Fruit fly (Drosophila melanogaster): ENCODE measurements around the gene Srp72.
A peak's percentile ranks its signal among the peaks of the same experiment; 100 is the strongest.

The Srp72 gene

DNA sequence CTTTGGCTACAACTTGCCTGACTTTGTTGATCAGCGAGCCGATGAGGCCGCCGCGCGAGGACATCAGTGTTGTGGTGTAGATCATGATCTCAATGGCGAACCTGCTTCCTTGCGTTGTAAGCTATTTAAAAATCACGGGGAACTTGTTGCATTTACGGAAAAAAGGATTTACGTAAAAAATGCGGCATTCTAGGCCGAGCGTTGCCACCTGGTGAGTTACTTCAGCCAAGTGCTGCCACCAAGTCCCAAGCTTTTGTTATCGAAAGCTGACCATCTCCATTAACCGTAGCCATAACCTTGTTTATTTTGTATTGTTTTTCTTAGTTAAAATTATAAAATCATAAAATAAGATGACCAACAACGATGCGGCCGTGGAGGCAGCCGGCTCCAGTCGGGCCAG lies 11.7 kb upstream of the Srp72 start, which contains the start of the genes TFAM and CG5412:
Gene TFAM, minus strand, starts transcription at position 222 of the 400 bp plus-strand sequence.
Gene CG5412, plus strand, starts transcription at position 265 of the 400 bp plus-strand sequence.
- TF ChIP-seq cic (GFP tag; optimal IDR thresholded peaks at IDR 0.05) (no peak), CG7045 (GFP tag; optimal IDR thresholded peaks at IDR 0.05) (no peak), CG11617 (GFP tag; optimal IDR thresholded peaks at IDR 0.05) (no peak), kay (GFP tag; ENCODE audit: borderline replicate concordance) (no peak), CG5204 (GFP tag; optimal IDR thresholded peaks at IDR 0.05) (no peak), pad (GFP tag; optimal IDR thresholded peaks at IDR 0.05) (no peak), Mnt (GFP tag; optimal IDR thresholded peaks at IDR 0.05) (peak; percentile 40), Hr96 (GFP tag; optimal IDR thresholded peaks at IDR 0.05) (no peak), CG1620 (GFP tag; optimal IDR thresholded peaks at IDR 0.05) (peak; percentile 15), ovo (GFP tag; optimal IDR thresholded peaks at IDR 0.05) (no peak), CG14711 (tag; optimal IDR thresholded peaks at IDR 0.05) (no peak), Crg-1 (GFP tag; optimal IDR thresholded peaks at IDR 0.05) (no peak), CG7101 (tag; optimal IDR thresholded peaks at IDR 0.05) (no peak), bab1 (GFP tag; optimal IDR thresholded peaks at IDR 0.05) (no peak), cnc (optimal IDR thresholded peaks at IDR 0.05) (no peak), tj (GFP tag; optimal IDR thresholded peaks at IDR 0.05) (no peak)

- TF ChIP-seq ovo (GFP tag; optimal IDR thresholded peaks at IDR 0.05), result peak; percentile 71
- TF ChIP-seq cnc (optimal IDR thresholded peaks at IDR 0.05), result no peak
- TF ChIP-seq bab1 (GFP tag; optimal IDR thresholded peaks at IDR 0.05), result peak; percentile 94
- peak; percentile 71 for TF ChIP-seq Clk (GFP tag; optimal IDR thresholded peaks at IDR 0.05)
- TF ChIP-seq CG14711 (tag; optimal IDR thresholded peaks at IDR 0.05), result peak; percentile 81
- peak; percentile 79 for TF ChIP-seq CG33017 (tag; optimal IDR thresholded peaks at IDR 0.05)
- TF ChIP-seq pad (GFP tag; optimal IDR thresholded peaks at IDR 0.05), result peak; percentile 71
- peak; percentile 91 for TF ChIP-seq CG11617 (GFP tag; optimal IDR thresholded peaks at IDR 0.05)
- TF ChIP-seq cic (GFP tag; optimal IDR thresholded peaks at IDR 0.05), result peak; percentile 70
- no peak for TF ChIP-seq CG5204 (GFP tag; optimal IDR thresholded peaks at IDR 0.05)
- peak; percentile 85 for TF ChIP-seq Mnt (GFP tag; optimal IDR thresholded peaks at IDR 0.05)
- no peak for TF ChIP-seq kay (GFP tag; ENCODE audit: borderline replicate concordance)
- no peak for TF ChIP-seq Hr96 (GFP tag; optimal IDR thresholded peaks at IDR 0.05)
- TF ChIP-seq CG1620 (GFP tag; optimal IDR thresholded peaks at IDR 0.05), result peak; percentile 91
- TF ChIP-seq Crg-1 (GFP tag; optimal IDR thresholded peaks at IDR 0.05), result peak; percentile 79
- TF ChIP-seq CG7045 (GFP tag; optimal IDR thresholded peaks at IDR 0.05), result peak; percentile 70
- peak; percentile 78 for TF ChIP-seq CG12768 (GFP tag; optimal IDR thresholded peaks at IDR 0.05)
- TF ChIP-seq tj (GFP tag; optimal IDR thresholded peaks at IDR 0.05), result peak; percentile 67
- peak; percentile 90 for TF ChIP-seq CG7101 (tag; optimal IDR thresholded peaks at IDR 0.05)
- TF ChIP-seq toe (GFP tag; optimal IDR thresholded peaks at IDR 0.05), result no peak
Measured at dm6 chr3R:20579816-20580215, 8.7 kb upstream of the Srp72 start, which contains the start of the genes EloB and Srp14. Gene EloB (minus strand): TSS chr3R:20579850. Gene Srp14 (plus strand): TSS chr3R:20580115.

DNA sequence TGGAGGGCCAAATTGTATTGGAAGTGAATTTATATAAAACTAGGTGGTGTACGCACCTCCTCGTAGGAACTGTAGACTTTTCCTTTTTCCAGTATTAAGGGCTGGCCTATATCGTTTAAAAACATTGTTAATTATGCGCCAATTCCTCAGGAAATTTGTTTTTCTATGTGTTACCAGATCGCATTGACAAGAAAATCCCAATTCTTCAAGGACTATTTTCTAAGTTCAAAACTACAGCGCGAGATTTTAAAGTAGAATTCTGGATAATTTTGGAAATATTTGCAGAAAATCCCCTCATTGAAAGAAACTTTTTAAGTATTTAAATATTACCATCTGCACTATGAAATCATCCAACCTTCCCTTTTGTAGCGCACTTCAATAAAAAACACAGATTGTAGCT lies 7.1 kb upstream of the Srp72 start, which contains the start of gene CG34008:
Gene CG34008, minus strand, starts transcription at position 147 of the 400 bp plus-strand sequence.
- no peak for TF ChIP-seq CG11617 (GFP tag; optimal IDR thresholded peaks at IDR 0.05)
- no peak for TF ChIP-seq Crg-1 (GFP tag; optimal IDR thresholded peaks at IDR 0.05)
- no peak for TF ChIP-seq bab1 (GFP tag; optimal IDR thresholded peaks at IDR 0.05)
- no peak for TF ChIP-seq pad (GFP tag; optimal IDR thresholded peaks at IDR 0.05)
- TF ChIP-seq CG5204 (GFP tag; optimal IDR thresholded peaks at IDR 0.05), result no peak
- TF ChIP-seq Clk (GFP tag; optimal IDR thresholded peaks at IDR 0.05), result no peak
- no peak for TF ChIP-seq kay (GFP tag; ENCODE audit: borderline replicate concordance)
- no peak for TF ChIP-seq CG33017 (tag; optimal IDR thresholded peaks at IDR 0.05)
- no peak for TF ChIP-seq ovo (GFP tag; optimal IDR thresholded peaks at IDR 0.05)
- no peak for TF ChIP-seq Hr96 (GFP tag; optimal IDR thresholded peaks at IDR 0.05)
- no peak for TF ChIP-seq toe (GFP tag; optimal IDR thresholded peaks at IDR 0.05)
- TF ChIP-seq cic (GFP tag; optimal IDR thresholded peaks at IDR 0.05), result no peak
- no peak for TF ChIP-seq CG1620 (GFP tag; optimal IDR thresholded peaks at IDR 0.05)
- no peak for TF ChIP-seq Mnt (GFP tag; optimal IDR thresholded peaks at IDR 0.05)
- no peak for TF ChIP-seq CG12768 (GFP tag; optimal IDR thresholded peaks at IDR 0.05)
- no peak for TF ChIP-seq CG14711 (tag; optimal IDR thresholded peaks at IDR 0.05)
- TF ChIP-seq cnc (optimal IDR thresholded peaks at IDR 0.05), result no peak
- TF ChIP-seq CG7045 (GFP tag; optimal IDR thresholded peaks at IDR 0.05), result no peak

DNA sequence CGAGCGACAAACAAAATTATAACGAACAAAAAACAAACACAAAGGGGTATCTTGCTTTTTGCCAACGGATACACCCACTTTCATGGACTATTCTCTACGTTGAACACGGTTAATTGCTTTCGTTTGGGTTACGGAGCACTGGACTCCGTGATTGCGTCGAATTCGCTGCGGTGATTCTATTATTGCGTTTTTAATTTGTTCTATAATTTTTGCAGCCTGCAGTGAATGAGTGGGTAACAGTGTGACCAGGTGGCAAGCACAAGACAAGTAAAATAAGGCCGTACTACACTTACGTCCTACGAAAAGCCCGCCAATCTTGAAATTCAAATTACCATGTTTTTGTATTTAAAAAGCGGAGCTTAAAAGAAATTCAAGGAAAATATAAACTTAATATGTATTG lies 2.9 kb upstream of the Srp72 start, which contains the start of gene CG16953:
Gene CG16953, minus strand, starts transcription at position 268 of the 400 bp plus-strand sequence.
- TF ChIP-seq toe (GFP tag; optimal IDR thresholded peaks at IDR 0.05) (no peak), CG33017 (tag; optimal IDR thresholded peaks at IDR 0.05) (peak; percentile 20), CG14711 (tag; optimal IDR thresholded peaks at IDR 0.05) (peak; percentile 15), Clk (GFP tag; optimal IDR thresholded peaks at IDR 0.05) (no peak), Hr96 (GFP tag; optimal IDR thresholded peaks at IDR 0.05) (no peak), CG1620 (GFP tag; optimal IDR thresholded peaks at IDR 0.05) (no peak), kay (GFP tag; ENCODE audit: borderline replicate concordance) (no peak), cic (GFP tag; optimal IDR thresholded peaks at IDR 0.05) (peak; percentile 59), CG12768 (GFP tag; optimal IDR thresholded peaks at IDR 0.05) (no peak), CG7045 (GFP tag; optimal IDR thresholded peaks at IDR 0.05) (no peak), CG5204 (GFP tag; optimal IDR thresholded peaks at IDR 0.05) (no peak), Crg-1 (GFP tag; optimal IDR thresholded peaks at IDR 0.05) (no peak), tj (GFP tag; optimal IDR thresholded peaks at IDR 0.05) (no peak), cnc (optimal IDR thresholded peaks at IDR 0.05) (no peak), ovo (GFP tag; optimal IDR thresholded peaks at IDR 0.05) (no peak), Mnt (GFP tag; optimal IDR thresholded peaks at IDR 0.05) (peak; percentile 19), CG11617 (GFP tag; optimal IDR thresholded peaks at IDR 0.05) (no peak), CG7101 (tag; optimal IDR thresholded peaks at IDR 0.05) (no peak), pad (GFP tag; optimal IDR thresholded peaks at IDR 0.05) (no peak), bab1 (GFP tag; optimal IDR thresholded peaks at IDR 0.05) (peak; percentile 67)

dm6 chr3R:20586409-20586808 lies 2.1 kb upstream of the Srp72 start:
- no peak for TF ChIP-seq CG11617 (GFP tag; optimal IDR thresholded peaks at IDR 0.05)
- TF ChIP-seq CG14711 (tag; optimal IDR thresholded peaks at IDR 0.05), result no peak
- TF ChIP-seq CG33017 (tag; optimal IDR thresholded peaks at IDR 0.05), result no peak
- TF ChIP-seq CG7045 (GFP tag; optimal IDR thresholded peaks at IDR 0.05), result no peak
- no peak for TF ChIP-seq CG12768 (GFP tag; optimal IDR thresholded peaks at IDR 0.05)
- TF ChIP-seq cic (GFP tag; optimal IDR thresholded peaks at IDR 0.05), result no peak
- TF ChIP-seq Hr96 (GFP tag; optimal IDR thresholded peaks at IDR 0.05), result no peak
- no peak for TF ChIP-seq Mnt (GFP tag; optimal IDR thresholded peaks at IDR 0.05)
- no peak for TF ChIP-seq tj (GFP tag; optimal IDR thresholded peaks at IDR 0.05)
- TF ChIP-seq ovo (GFP tag; optimal IDR thresholded peaks at IDR 0.05), result no peak
- no peak for TF ChIP-seq cnc (optimal IDR thresholded peaks at IDR 0.05)
- no peak for TF ChIP-seq bab1 (GFP tag; optimal IDR thresholded peaks at IDR 0.05)
- no peak for TF ChIP-seq Crg-1 (GFP tag; optimal IDR thresholded peaks at IDR 0.05)
- no peak for TF ChIP-seq CG1620 (GFP tag; optimal IDR thresholded peaks at IDR 0.05)
- TF ChIP-seq Clk (GFP tag; optimal IDR thresholded peaks at IDR 0.05), result no peak
- TF ChIP-seq pad (GFP tag; optimal IDR thresholded peaks at IDR 0.05), result no peak
- no peak for TF ChIP-seq toe (GFP tag; optimal IDR thresholded peaks at IDR 0.05)
- TF ChIP-seq CG5204 (GFP tag; optimal IDR thresholded peaks at IDR 0.05), result no peak
- TF ChIP-seq kay (GFP tag; ENCODE audit: borderline replicate concordance), result no peak

Measured in whole organism, adult.